Worm (Caenorhabditis elegans): ENCODE measurements around the gene ZK250.14.

ce11 chrII:1946427-1946826, 1.4 kb upstream of the ZK250.14 start, which contains the start of gene math-48:
- TF ChIP-seq hmbx-1 (tag; optimal IDR thresholded peaks at IDR 0.05) (no peak), ama-1 (optimal IDR thresholded peaks at IDR 0.05) (no peak), scrt-1 (GFP tag; IDR thresholded peaks at IDR 0.05) (no peak), tra-4 (tag; optimal IDR thresholded peaks at IDR 0.05) (no peak), ets-7 (tag; optimal IDR thresholded peaks at IDR 0.05) (no peak)
